Comparison of ENCODE assay signal across 3 fruit fly cellular contexts in the genomic region with DNA sequence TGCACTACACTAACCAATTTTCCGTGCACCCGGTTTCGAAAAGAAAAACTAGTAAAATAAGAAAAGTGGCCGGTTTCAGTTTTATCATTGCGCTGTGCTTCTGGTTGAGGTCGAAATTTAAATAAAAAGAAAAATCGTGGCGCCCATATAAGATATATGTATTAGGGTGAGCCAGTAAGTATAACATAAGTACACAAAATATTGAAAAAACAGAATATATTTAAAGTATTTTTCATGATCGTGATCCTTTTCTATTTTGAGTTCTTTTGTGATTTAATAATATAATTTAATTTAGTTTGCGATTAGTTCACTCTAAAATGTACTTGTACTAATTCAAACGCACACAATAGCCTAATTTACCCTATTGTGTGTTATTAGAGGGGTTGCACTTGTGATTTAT.
TF ChIP-seq lines count a peak whose summit lies in the region.

A gene (minus strand): TSS at position 101 of the 400 bp plus-strand sequence.

- TF ChIP-seq CTCF in whole organism, embryonic (GFP tag; optimal IDR thresholded peaks at IDR 0.05; lab: Kevin White, UChicago), result no peak

TF ChIP-seq in whole organism, adult, 20 proteins besides CTCF, POLR2A, EP300 and RAD21:
- TF ChIP-seq Hr96 (GFP tag; optimal IDR thresholded peaks at IDR 0.05; lab: Kevin White, UChicago) (no peak), bab1 (GFP tag; optimal IDR thresholded peaks at IDR 0.05; lab: Kevin White, UChicago) (peak; percentile 26), CG7101 (tag; optimal IDR thresholded peaks at IDR 0.05; lab: Kevin White, UChicago) (peak; percentile 24), kay (GFP tag; lab: Kevin White, UChicago; ENCODE audit: borderline replicate concordance) (peak; percentile 0), cnc (optimal IDR thresholded peaks at IDR 0.05; lab: Kevin White, UChicago) (no peak), toe (GFP tag; optimal IDR thresholded peaks at IDR 0.05; lab: Kevin White, UChicago) (no peak)

TF ChIP-seq in whole organism, embryonic, 481 proteins besides CTCF, POLR2A, EP300 and RAD21:
- TF ChIP-seq CG9876 (GFP tag; optimal IDR thresholded peaks at IDR 0.05; lab: Kevin White, UChicago), result no peak
- TF ChIP-seq sens (GFP tag; lab: Kevin White, UChicago), result peak; percentile 71
- no peak for TF ChIP-seq CG17568 (GFP tag; optimal IDR thresholded peaks at IDR 0.05; lab: Kevin White, UChicago)
- no peak for TF ChIP-seq en (GFP tag; optimal IDR thresholded peaks at IDR 0.05; lab: Kevin White, UChicago)
- 0 out of 3 replicates have a peak, but pooled peaks have one; percentile 23 for TF ChIP-seq row (GFP tag; IDR thresholded peaks at IDR 0.05; lab: Robert Waterston, UW)
- no peak for TF ChIP-seq btn (GFP tag; optimal IDR thresholded peaks at IDR 0.05; lab: Kevin White, UChicago)
- TF ChIP-seq pan (optimal IDR thresholded peaks at IDR 0.05; lab: Kevin White, UChicago), result no peak
- TF ChIP-seq pan (GFP tag; optimal IDR thresholded peaks at IDR 0.05 in 1 of 2, IDR thresholded peaks at IDR 0.05 in 1 of 2), result peak in 1 of 2 experiments; percentile 24
- TF ChIP-seq CG8765 (GFP tag; IDR thresholded peaks at IDR 0.05; lab: Robert Waterston, UW), result no peak
- no peak for TF ChIP-seq CG9817 (tag; optimal IDR thresholded peaks at IDR 0.05; lab: Kevin White, UChicago)
- no peak for TF ChIP-seq jumu (GFP tag; optimal IDR thresholded peaks at IDR 0.05; lab: Kevin White, UChicago)

TF ChIP-seq in whole organism, prepupa, 60 proteins besides CTCF, POLR2A, EP300 and RAD21:
- TF ChIP-seq CG11294 (GFP tag; IDR thresholded peaks at IDR 0.05; lab: Robert Waterston, UW), result no peak
- TF ChIP-seq CG15336 (GFP tag; IDR thresholded peaks at IDR 0.05; lab: Robert Waterston, UW), result peak; percentile 29; the same call in 1 of the 2 replicates
